Worm (Caenorhabditis elegans): ENCODE measurements around the gene ccf-1.
A peak's percentile ranks its signal among the peaks of the same experiment; 100 is the strongest.

ce11 chrIII:11935948-11936280 is 15.9 kb upstream of the ccf-1 start:
- no peak for TF ChIP-seq unc-62 (GFP tag; optimal IDR thresholded peaks at IDR 0.05)
- TF ChIP-seq mdl-1 (tag; optimal IDR thresholded peaks at IDR 0.05), result no peak
- TF ChIP-seq unc-55 (GFP tag; optimal IDR thresholded peaks at IDR 0.05), result peak; percentile 22
- no peak for TF ChIP-seq ztf-11 (tag; optimal IDR thresholded peaks at IDR 0.05)
- no peak for TF ChIP-seq lin-13 (GFP tag; optimal IDR thresholded peaks at IDR 0.05)
- no peak for TF ChIP-seq alr-1 (tag; optimal IDR thresholded peaks at IDR 0.05)
